Fruit fly (Drosophila melanogaster) whole organism, embryonic: ENCODE measurements around the gene Pis.
A peak's percentile ranks its signal among the peaks of the same experiment; 100 is the strongest.

Experiments used
- Atf-2 ChIP-seq: fragments of 200-800 bp; sonication (Bioruptor generic); optimal IDR thresholded peaks from 2 replicates; lab custom pipeline; 2016; ENCODE audit warnings: missing biosample characterization, missing genetic modification characterization
- CG10543 ChIP-seq: fragments of 200-800 bp; sonication (Bioruptor generic); optimal IDR thresholded peaks from 3 replicates; lab custom pipeline; 2017; ENCODE audit warnings: missing biosample characterization, mild to moderate bottlenecking, missing genetic modification characterization, moderate library complexity
- CG11247 ChIP-seq: fragments of 200-800 bp; sonication (Bioruptor generic); IDR thresholded peaks from 2 replicates; pipeline ENCODE4 v1.3.6; 2022; ENCODE audit warnings: missing biosample characterization, missing genetic modification characterization
- CG11696 ChIP-seq: fragments of 200-800 bp; sonication (Bioruptor generic); IDR thresholded peaks from 2 replicates; pipeline ENCODE4 v1.3.6; 2022; ENCODE audit warnings: missing biosample characterization, missing genetic modification characterization
- CG11723 ChIP-seq: fragments of 200-800 bp; sonication (Bioruptor generic); optimal IDR thresholded peaks from 2 replicates; lab custom pipeline; 2017; ENCODE audit warnings: missing biosample characterization, mild to moderate bottlenecking, missing genetic modification characterization
- CG12769 ChIP-seq: fragments of 200-800 bp; sonication (Bioruptor generic); optimal IDR thresholded peaks from 2 replicates; lab custom pipeline; 2019; ENCODE audit warnings: missing biosample characterization, mild to moderate bottlenecking, missing genetic modification characterization, moderate library complexity
- CG14860 ChIP-seq: fragments of 200-800 bp; sonication (Bioruptor generic); IDR thresholded peaks from 3 replicates; pipeline ENCODE4 v1.3.6; 2022; ENCODE audit warnings: missing biosample characterization, missing genetic modification characterization; ENCODE audit not compliant: partially characterized antibody
- CG16863 ChIP-seq: fragments of 200-800 bp; sonication (Bioruptor generic); optimal IDR thresholded peaks from 3 replicates; lab custom pipeline; 2016; ENCODE audit warnings: missing biosample characterization, missing genetic modification characterization
- CG17186 ChIP-seq: fragments of 200-800 bp; sonication (Bioruptor generic); optimal IDR thresholded peaks from 3 replicates; lab custom pipeline; 2017; ENCODE audit warnings: missing biosample characterization, missing genetic modification reagents, missing genetic modification characterization
- CG2116 ChIP-seq: fragments of 200-800 bp; sonication (Bioruptor generic); optimal IDR thresholded peaks from 3 replicates; lab custom pipeline; 2018; ENCODE audit warnings: missing biosample characterization, mild to moderate bottlenecking, missing genetic modification characterization
- CG3847 ChIP-seq: fragments of 200-800 bp; sonication (Bioruptor generic); IDR thresholded peaks from 2 replicates; pipeline ENCODE4 v1.3.6; 2022; ENCODE audit warnings: missing biosample characterization, missing genetic modification characterization
- CG4820 ChIP-seq: fragments of 200-800 bp; sonication (Bioruptor generic); optimal IDR thresholded peaks from 3 replicates; lab custom pipeline; 2016; ENCODE audit warnings: missing biosample characterization, missing genetic modification characterization
- CG6791 ChIP-seq: fragments of 200-800 bp; sonication (Bioruptor generic); IDR thresholded peaks from 3 replicates; pipeline ENCODE4 v1.3.6; 2022; ENCODE audit warnings: missing biosample characterization, missing genetic modification characterization; ENCODE audit not compliant: partially characterized antibody
- CG8281 ChIP-seq: fragments of 200-800 bp; sonication (Bioruptor generic); optimal IDR thresholded peaks from 2 replicates; lab custom pipeline; 2018; ENCODE audit warnings: missing biosample characterization, mild to moderate bottlenecking, missing genetic modification characterization, moderate library complexity
- CG8290 ChIP-seq, 3 experiments: fragments of 200-800 bp; sonication (Bioruptor generic); optimal IDR thresholded peaks; 2 replicates each; lab custom pipeline; 2016 to 2019; ENCODE audit warnings: missing biosample characterization in 3 of 3, missing genetic modification characterization in 3 of 3, mild to moderate bottlenecking in 2 of 3, moderate library complexity in 1 of 3
- CG8944 ChIP-seq: fragments of 200-800 bp; sonication (Bioruptor generic); optimal IDR thresholded peaks from 3 replicates; lab custom pipeline; 2016; ENCODE audit warnings: missing biosample characterization, missing genetic modification characterization
- CG9437 ChIP-seq: fragments of 200-800 bp; sonication (Bioruptor generic); optimal IDR thresholded peaks from 2 replicates; lab custom pipeline; 2018; ENCODE audit warnings: missing biosample characterization, mild to moderate bottlenecking, missing genetic modification characterization
- CG9797 ChIP-seq: fragments of 200-800 bp; sonication (Bioruptor generic); optimal IDR thresholded peaks from 3 replicates; lab custom pipeline; 2018; ENCODE audit warnings: missing biosample characterization, mild to moderate bottlenecking, missing genetic modification characterization
- CG9876 ChIP-seq: fragments of 200-800 bp; sonication (Bioruptor generic); optimal IDR thresholded peaks from 2 replicates; lab custom pipeline; 2016; ENCODE audit warnings: missing biosample characterization, missing genetic modification characterization
- Camta ChIP-seq: fragments of 200-800 bp; sonication (Bioruptor generic); optimal IDR thresholded peaks from 2 replicates; lab custom pipeline; 2016; ENCODE audit warnings: missing biosample characterization, missing genetic modification characterization
- E2f1 ChIP-seq: fragments of 200-800 bp; sonication (Bioruptor generic); IDR thresholded peaks from 2 replicates; pipeline ENCODE4 v1.3.6; 2022; ENCODE audit warnings: missing biosample characterization, missing genetic modification characterization
- Gsc ChIP-seq: fragments of 200-800 bp; sonication (Bioruptor generic); IDR thresholded peaks from 2 replicates; pipeline ENCODE4 v1.3.6; 2022; ENCODE audit warnings: missing biosample characterization, missing genetic modification characterization
- Kr ChIP-seq: fragments of 200-800 bp; sonication (Bioruptor generic); optimal IDR thresholded peaks from 2 replicates; lab custom pipeline; 2017; ENCODE audit warnings: missing biosample characterization, mild to moderate bottlenecking, missing genetic modification characterization
- Lim3 ChIP-seq: fragments of 200-800 bp; sonication (Bioruptor generic); IDR thresholded peaks from 2 replicates; pipeline ENCODE4 v1.3.6; 2022; ENCODE audit warnings: missing biosample characterization, missing genetic modification characterization
- Mes4 ChIP-seq: fragments of 200-800 bp; sonication (Bioruptor generic); optimal IDR thresholded peaks from 2 replicates; lab custom pipeline; 2016; ENCODE audit warnings: missing biosample characterization, missing genetic modification characterization
- Pdp1 ChIP-seq, 2 experiments: fragments of 200-800 bp; sonication (Bioruptor generic); optimal IDR thresholded peaks; 3 replicates each; lab custom pipeline; 2016; ENCODE audit warnings: missing biosample characterization in 2 of 2, missing genetic modification characterization in 2 of 2, mild to moderate bottlenecking in 1 of 2, moderate library complexity in 1 of 2
- Side ChIP-seq: fragments of 200-800 bp; sonication (Bioruptor generic); optimal IDR thresholded peaks from 2 replicates; lab custom pipeline; 2016; ENCODE audit warnings: missing biosample characterization, missing genetic modification characterization
- Sox100B ChIP-seq: fragments of 200-800 bp; sonication (Bioruptor generic); optimal IDR thresholded peaks from 3 replicates; lab custom pipeline; 2018; ENCODE audit warnings: missing biosample characterization, mild to moderate bottlenecking, missing genetic modification characterization
- ara ChIP-seq: fragments of 200-800 bp; sonication (Bioruptor generic); IDR thresholded peaks from 2 replicates; pipeline ENCODE4 v1.3.6; 2022; ENCODE audit warnings: missing biosample characterization, missing genetic modification characterization
- az2 ChIP-seq: fragments of 200-800 bp; sonication (Bioruptor generic); optimal IDR thresholded peaks from 3 replicates; lab custom pipeline; 2016; ENCODE audit warnings: missing biosample characterization, missing genetic modification characterization
- btn ChIP-seq: fragments of 200-800 bp; sonication (Bioruptor generic); optimal IDR thresholded peaks from 2 replicates; lab custom pipeline; 2016; ENCODE audit warnings: missing biosample characterization, missing genetic modification characterization
- croc ChIP-seq: fragments of 200-800 bp; sonication (Bioruptor generic); conservative IDR thresholded peaks from 3 replicates; pipeline ENCODE4 v1.3.6; 2022; ENCODE audit warnings: missing biosample characterization, missing genetic modification characterization
- crp ChIP-seq, 2 experiments: fragments of 200-800 bp; sonication (Bioruptor generic); optimal IDR thresholded peaks; 2 replicates in 1 of 2; 3 replicates in 1 of 2; lab custom pipeline; 2017; ENCODE audit warnings: missing biosample characterization in 2 of 2, missing genetic modification characterization in 2 of 2, mild to moderate bottlenecking in 1 of 2, moderate library complexity in 1 of 2
- dati ChIP-seq: fragments of 200-800 bp; sonication (Bioruptor generic); IDR thresholded peaks from 2 replicates; pipeline ENCODE4 v1.3.6; 2022; ENCODE audit warnings: missing biosample characterization, missing genetic modification characterization
- emc ChIP-seq: fragments of 200-800 bp; sonication (Bioruptor generic); optimal IDR thresholded peaks from 2 replicates; lab custom pipeline; 2016; ENCODE audit warnings: missing biosample characterization, missing genetic modification characterization
- exex ChIP-seq: fragments of 200-800 bp; sonication (Bioruptor generic); optimal IDR thresholded peaks from 4 replicates; lab custom pipeline; 2018; ENCODE audit warnings: missing biosample characterization, mild to moderate bottlenecking, missing genetic modification characterization, moderate library complexity
- fd102C ChIP-seq: fragments of 200-800 bp; sonication (Bioruptor generic); optimal IDR thresholded peaks from 2 replicates; lab custom pipeline; 2018; ENCODE audit warnings: missing biosample characterization, mild to moderate bottlenecking, missing genetic modification characterization, moderate library complexity
- gem ChIP-seq: fragments of 200-800 bp; sonication (Bioruptor generic); optimal IDR thresholded peaks from 2 replicates; lab custom pipeline; 2019; ENCODE audit warnings: missing biosample characterization, mild to moderate bottlenecking, missing genetic modification characterization, moderate library complexity
- grn ChIP-seq: fragments of 200-800 bp; sonication (Bioruptor generic); optimal IDR thresholded peaks from 3 replicates; lab custom pipeline; 2017; ENCODE audit warnings: missing biosample characterization, missing genetic modification characterization
- gsb-n ChIP-seq: fragments of 200-800 bp; sonication (Bioruptor generic); optimal IDR thresholded peaks from 3 replicates; lab custom pipeline; 2018; ENCODE audit warnings: missing biosample characterization, mild to moderate bottlenecking, missing genetic modification characterization
- hb ChIP-seq: fragments of 200-800 bp; sonication (Bioruptor generic); IDR thresholded peaks from 3 replicates; pipeline ENCODE4 v1.3.6; 2022; ENCODE audit warnings: missing biosample characterization, missing genetic modification characterization; ENCODE audit not compliant: partially characterized antibody
- her ChIP-seq: fragments of 200-800 bp; sonication (Bioruptor generic); optimal IDR thresholded peaks from 2 replicates; lab custom pipeline; 2016; ENCODE audit warnings: missing biosample characterization, missing genetic modification characterization
- org-1 ChIP-seq: fragments of 200-800 bp; sonication (Bioruptor generic); optimal IDR thresholded peaks from 2 replicates; lab custom pipeline; 2017; ENCODE audit warnings: missing biosample characterization, missing genetic modification characterization
- p53 ChIP-seq: fragments of 200-800 bp; sonication (Bioruptor generic); optimal IDR thresholded peaks from 2 replicates; lab custom pipeline; 2016; ENCODE audit warnings: missing biosample characterization, missing genetic modification characterization
- pan ChIP-seq, 4 experiments: fragments of >200 bp in 3 of 4; fragments of 200-800 bp in 1 of 4; sonication (Bioruptor generic) in 1 of 4; optimal IDR thresholded peaks in 3 of 4; IDR thresholded peaks in 1 of 4; 2 replicates each; pipeline versions ENCODE4 v1.3.6 to Lab custom; 2017 to 2022; ENCODE audit warnings: missing biosample characterization in 2 of 4, missing genetic modification characterization in 2 of 4, mixed read lengths in 1 of 4
- pum ChIP-seq: fragments of 200-800 bp; sonication (Bioruptor generic); optimal IDR thresholded peaks from 2 replicates; lab custom pipeline; 2016; ENCODE audit warnings: missing biosample characterization, missing genetic modification characterization
- schlank ChIP-seq: fragments of 200-800 bp; sonication (Bioruptor generic); optimal IDR thresholded peaks from 2 replicates; lab custom pipeline; 2018; ENCODE audit warnings: missing biosample characterization, mild to moderate bottlenecking, missing genetic modification characterization
- scrt ChIP-seq: fragments of 200-800 bp; sonication (Bioruptor generic); optimal IDR thresholded peaks from 2 replicates; lab custom pipeline; 2018; ENCODE audit warnings: missing biosample characterization, mild to moderate bottlenecking, missing genetic modification characterization, moderate library complexity
- sima ChIP-seq: fragments of 200-800 bp; sonication (Bioruptor generic); optimal IDR thresholded peaks from 2 replicates; lab custom pipeline; 2016; ENCODE audit warnings: missing biosample characterization, missing genetic modification characterization
- sisA ChIP-seq: fragments of 200-800 bp; sonication (Bioruptor generic); IDR thresholded peaks from 2 replicates; pipeline ENCODE4 v1.3.6; 2022; ENCODE audit warnings: missing biosample characterization, missing genetic modification characterization
- zen ChIP-seq: fragments of 200-800 bp; sonication (Bioruptor generic); optimal IDR thresholded peaks from 3 replicates; lab custom pipeline; 2018; ENCODE audit warnings: missing biosample characterization, mild to moderate bottlenecking, missing genetic modification characterization, moderate library complexity

The Pis gene

DNA sequence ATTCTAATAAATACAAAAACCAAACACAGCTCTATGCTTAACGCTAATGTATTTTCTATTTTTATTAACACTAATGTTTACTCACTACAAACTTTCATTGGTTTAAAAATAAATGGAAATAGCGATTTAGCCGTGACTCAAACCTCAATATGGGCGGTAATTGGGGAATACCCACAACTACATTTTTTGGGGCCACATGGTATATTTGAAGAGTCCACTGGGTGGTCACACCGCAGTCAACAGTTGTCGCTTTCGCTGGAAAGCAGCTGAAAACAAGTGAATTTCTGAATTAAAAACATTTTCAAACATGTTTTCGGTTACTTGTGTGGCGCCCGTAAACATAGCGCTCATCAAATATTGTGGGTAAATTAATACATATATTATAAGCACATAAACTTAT lies 45.4 kb upstream of the Pis start, which contains the start of gene Mvd (continued):
- TF ChIP-seq CG11696 (no peak), hb (no peak), zen (tag; lab: Kevin White, UChicago) (no peak), CG9876 (GFP tag; lab: Kevin White, UChicago) (no peak), her (GFP tag; lab: Kevin White, UChicago) (no peak), CG11247 (GFP tag; lab: Robert Waterston, UW) (no peak), CG8290 (GFP tag; optimal IDR thresholded peaks at IDR 0.05; lab: Kevin White, UChicago) (no peak), CG8290 (tag; optimal IDR thresholded peaks at IDR 0.05; lab: Kevin White, UChicago) (no peak), Side (GFP tag; lab: Kevin White, UChicago) (no peak), CG9797 (GFP tag; lab: Kevin White, UChicago) (peak; percentile 82), exex (tag; lab: Kevin White, UChicago) (no peak), CG4820 (GFP tag; lab: Kevin White, UChicago) (no peak), Atf-2 (no peak), fd102C (GFP tag; lab: Kevin White, UChicago) (no peak), crp (GFP tag; optimal IDR thresholded peaks at IDR 0.05; lab: Kevin White, UChicago) (peak in 1 of 2 experiments; percentile 52), CG14860 (no peak), grn (GFP tag; lab: Kevin White, UChicago) (no peak), org-1 (no peak), sima (no peak), CG17186 (GFP tag; lab: Kevin White, UChicago) (peak; percentile 26), croc (GFP tag; lab: Robert Waterston, UW) (no peak), CG11723 (GFP tag; lab: Kevin White, UChicago) (no peak), CG6791 (GFP tag; lab: Robert Waterston, UW) (no peak), btn (GFP tag; lab: Kevin White, UChicago) (no peak), Kr (GFP tag; lab: Kevin White, UChicago) (no peak), CG8944 (GFP tag; lab: Kevin White, UChicago) (peak; percentile 16), gem (tag; lab: Kevin White, UChicago) (no peak), Lim3 (GFP tag; lab: Robert Waterston, UW) (no peak), p53 (GFP tag; lab: Kevin White, UChicago) (no peak), CG8281 (no peak), E2f1 (GFP tag; lab: Robert Waterston, UW) (no peak), scrt (GFP tag; lab: Kevin White, UChicago) (peak; percentile 80), ara (GFP tag; lab: Robert Waterston, UW) (no peak), Gsc (GFP tag; lab: Robert Waterston, UW) (no peak), CG3847 (GFP tag; lab: Robert Waterston, UW) (no peak), pan (optimal IDR thresholded peaks at IDR 0.05; lab: Kevin White, UChicago) (no peak), pan (GFP tag; optimal IDR thresholded peaks at IDR 0.05 in 1 of 2, IDR thresholded peaks at IDR 0.05 in 1 of 2) (no peak), Sox100B (GFP tag; lab: Kevin White, UChicago) (no peak), CG2116 (GFP tag; lab: Kevin White, UChicago) (peak; percentile 60), CG12769 (tag; lab: Kevin White, UChicago) (no peak), sisA (GFP tag; lab: Robert Waterston, UW) (no peak), CG10543 (no peak), Pdp1 (GFP tag; optimal IDR thresholded peaks at IDR 0.05; lab: Kevin White, UChicago) (peak in 1 of 2 experiments; percentile 46), emc (GFP tag; lab: Kevin White, UChicago) (no peak), schlank (tag; lab: Kevin White, UChicago) (no peak), CG16863 (GFP tag; lab: Kevin White, UChicago) (no peak), Camta (no peak), Mes4 (GFP tag; lab: Kevin White, UChicago) (no peak), pum (no peak), CG9437 (no peak), az2 (no peak), gsb-n (tag; lab: Kevin White, UChicago) (no peak), dati (GFP tag; lab: Robert Waterston, UW) (no peak)
